Fruit fly (Drosophila melanogaster) whole organism, embryonic: ENCODE measurements around the gene CG13299.

Experiments used
- CG16779 ChIP-seq: fragments of 200-800 bp; sonication (Bioruptor generic); IDR thresholded peaks from 2 replicates; pipeline ENCODE4 v1.3.6; 2022; ENCODE audit warnings: missing biosample characterization, missing genetic modification characterization
- CG3847 ChIP-seq: fragments of 200-800 bp; sonication (Bioruptor generic); IDR thresholded peaks from 2 replicates; pipeline ENCODE4 v1.3.6; 2022; ENCODE audit warnings: missing biosample characterization, missing genetic modification characterization
- CG8359 ChIP-seq: fragments of 200-800 bp; sonication (Bioruptor generic); optimal IDR thresholded peaks from 2 replicates; lab custom pipeline; 2017; ENCODE audit warnings: missing biosample characterization, mild to moderate bottlenecking, missing genetic modification characterization, borderline replicate concordance
- CG9609 ChIP-seq: fragments of 200-800 bp; sonication (Bioruptor generic); optimal IDR thresholded peaks from 3 replicates; lab custom pipeline; 2016; ENCODE audit warnings: missing biosample characterization, missing genetic modification characterization
- Gsc ChIP-seq: fragments of 200-800 bp; sonication (Bioruptor generic); IDR thresholded peaks from 2 replicates; pipeline ENCODE4 v1.3.6; 2022; ENCODE audit warnings: missing biosample characterization, missing genetic modification characterization
- Ravus ChIP-seq: fragments of 200-800 bp; sonication (Bioruptor generic); IDR thresholded peaks from 2 replicates; pipeline ENCODE4 v1.3.6; 2022; ENCODE audit warnings: missing biosample characterization, missing genetic modification characterization
- disco-r ChIP-seq: fragments of 200-800 bp; sonication (Bioruptor generic); optimal IDR thresholded peaks from 2 replicates; lab custom pipeline; 2016; ENCODE audit warnings: missing biosample characterization, missing genetic modification characterization
- gsb ChIP-seq: fragments of 200-800 bp; sonication (Bioruptor generic); IDR thresholded peaks from 2 replicates; pipeline ENCODE4 v1.3.6; 2022; ENCODE audit warnings: missing biosample characterization, missing genetic modification characterization
- vfl ChIP-seq: fragments of 200-800 bp; sonication (Bioruptor generic); optimal IDR thresholded peaks from 2 replicates; lab custom pipeline; 2016; ENCODE audit warnings: missing biosample characterization, missing genetic modification characterization

dm6 chr3L:6193556-6194114, 38.5 kb downstream of the CG13299 start:
- TF ChIP-seq CG9609 (GFP tag; lab: Kevin White, UChicago) = no peak
- no peak for TF ChIP-seq Ravus
- TF ChIP-seq Gsc = no peak
- no peak for TF ChIP-seq CG3847 (GFP tag; lab: Robert Waterston, UW)
- TF ChIP-seq CG16779 (GFP tag; lab: Robert Waterston, UW) = no peak
- TF ChIP-seq CG8359 = no peak
- no peak for TF ChIP-seq vfl (GFP tag; lab: Kevin White, UChicago)
- TF ChIP-seq disco-r (GFP tag; lab: Kevin White, UChicago) = no peak
- TF ChIP-seq gsb (GFP tag; lab: Robert Waterston, UW) = no peak
